Worm (Caenorhabditis elegans) whole organism, L2 larva: Measurements from ENCODE around the gene ZK418.6.

ENCODE experiments used
- F13H6.1 ChIP-seq: sonication (generic microtip); optimal IDR thresholded peaks from 2 replicates; lab custom pipeline; 2016; ENCODE audit warnings: missing genetic modification characterization, missing compliant biosample characterization
- egl-27 ChIP-seq: sonication (generic microtip); optimal IDR thresholded peaks from 3 replicates; lab custom pipeline; 2017; ENCODE audit warnings: missing biosample characterization, missing genetic modification reagents, missing genetic modification characterization
- mbf-1 ChIP-seq: sonication (generic microtip); optimal IDR thresholded peaks from 2 replicates; lab custom pipeline; 2017; ENCODE audit warnings: missing biosample characterization, missing genetic modification characterization
- mdl-1 ChIP-seq, 2 experiments: fragments of 150-350 bp in 1 of 2; sonication (generic microtip) in 1 of 2; optimal IDR thresholded peaks; 2 replicates each; lab custom pipeline; 2017; ENCODE audit warnings: missing biosample characterization in 2 of 2, missing genetic modification characterization in 2 of 2
- nhr-12 ChIP-seq: fragments of 150-350 bp; optimal IDR thresholded peaks from 2 replicates; lab custom pipeline; 2014; ENCODE audit warnings: missing biosample characterization, missing genetic modification characterization
- nhr-129 ChIP-seq: fragments of 150-350 bp; optimal IDR thresholded peaks from 2 replicates; lab custom pipeline; 2014; ENCODE audit warnings: missing biosample characterization, missing genetic modification characterization
- skn-1 ChIP-seq: sonication (generic microtip); optimal IDR thresholded peaks from 2 replicates; lab custom pipeline; 2017; ENCODE audit warnings: missing biosample characterization, missing genetic modification characterization
- unc-39 ChIP-seq: fragments of 150-350 bp; optimal IDR thresholded peaks from 2 replicates; lab custom pipeline; 2014; ENCODE audit warnings: missing biosample characterization, missing genetic modification characterization
- unc-62 ChIP-seq: fragments of 150-350 bp; optimal IDR thresholded peaks from 2 replicates; lab custom pipeline; 2014; ENCODE audit warnings: missing biosample characterization, missing genetic modification reagents, missing genetic modification characterization
- zag-1 ChIP-seq: fragments of 150-350 bp; optimal IDR thresholded peaks from 2 replicates; lab custom pipeline; 2014; ENCODE audit warnings: missing biosample characterization, missing genetic modification characterization

ce11 chrIII:7116615-7117252, 38.1 kb upstream of the ZK418.6 start:
- peak; percentile 91 for TF ChIP-seq egl-27 (tag; lab: Kevin White, UChicago)
- peak; percentile 87 for TF ChIP-seq F13H6.1 (tag; lab: Kevin White, UChicago)
- no peak for TF ChIP-seq unc-62 (GFP tag; lab: Kevin White, UChicago)
- TF ChIP-seq zag-1 (tag; lab: Kevin White, UChicago), result no peak
- TF ChIP-seq nhr-129 (tag; lab: Kevin White, UChicago), result peak; percentile 78
- no peak for TF ChIP-seq mdl-1 (tag; optimal IDR thresholded peaks at IDR 0.05; lab: Kevin White, UChicago)
- TF ChIP-seq mbf-1, result no peak
- no peak for TF ChIP-seq nhr-12 (tag; lab: Kevin White, UChicago)
- no peak for TF ChIP-seq skn-1
- no peak for TF ChIP-seq unc-39 (tag; lab: Kevin White, UChicago)
